Fruit fly (Drosophila melanogaster): ENCODE measurements around the gene Dnah3.

- TF ChIP-seq Ets96B (tag; optimal IDR thresholded peaks at IDR 0.05), result peak; percentile 87
- TF ChIP-seq eg (GFP tag; IDR thresholded peaks at IDR 0.05), result peak; percentile 72
- TF ChIP-seq svp (GFP tag), result peak; percentile 89
- peak; percentile 68 for TF ChIP-seq achi (GFP tag; optimal IDR thresholded peaks at IDR 0.05)
- TF ChIP-seq net (GFP tag; optimal IDR thresholded peaks at IDR 0.05), result peak; percentile 68
- TF ChIP-seq Gug (GFP tag; IDR thresholded peaks at IDR 0.05), result peak; percentile 48; the same call in 1 of the 2 replicates
- TF ChIP-seq CG6854 (GFP tag; optimal IDR thresholded peaks at IDR 0.05), result no peak
Observed at dm6 chr3L:4836353-4836752, 24.7 kb upstream of the Dnah3 start.

All from whole organism, prepupa.